Worm (Caenorhabditis elegans) whole organism, L3 larva: ENCODE measurements around the gene srab-4.
A peak's percentile ranks its signal among the peaks of the same experiment; 100 is the strongest.

Experiments used
- R02D3.7 ChIP-seq: fragments of 150-350 bp; optimal IDR thresholded peaks from 2 replicates; lab custom pipeline; 2014; ENCODE audit warnings: missing biosample characterization, missing genetic modification characterization
- ama-1 ChIP-seq: fragments of 150-350 bp; optimal IDR thresholded peaks from 2 replicates; lab custom pipeline; 2018
- elt-3 ChIP-seq, 3 experiments: fragments of 150-350 bp in 1 of 3; sonication (generic microtip) in 2 of 3; optimal IDR thresholded peaks; 2 replicates in 2 of 3; 4 replicates in 1 of 3; lab custom pipeline; 2014 to 2017; ENCODE audit warnings: missing biosample characterization in 3 of 3, missing genetic modification characterization in 3 of 3
- fos-1 ChIP-seq: fragments of 150-350 bp; optimal IDR thresholded peaks from 2 replicates; lab custom pipeline; 2014; ENCODE audit warnings: missing biosample characterization, missing genetic modification characterization
- jun-1 ChIP-seq: fragments of 150-350 bp; optimal IDR thresholded peaks from 2 replicates; lab custom pipeline; 2014; ENCODE audit warnings: missing biosample characterization, missing genetic modification reagents, missing genetic modification characterization
- lin-39 ChIP-seq: fragments of 150-350 bp; optimal IDR thresholded peaks from 2 replicates; lab custom pipeline; 2018; ENCODE audit warnings: missing biosample characterization, missing genetic modification reagents, missing genetic modification characterization
- nhr-11 ChIP-seq: fragments of 150-350 bp; optimal IDR thresholded peaks from 2 replicates; lab custom pipeline; 2014; ENCODE audit warnings: missing biosample characterization, missing genetic modification characterization
- nhr-237 ChIP-seq: fragments of 150-350 bp; optimal IDR thresholded peaks from 2 replicates; lab custom pipeline; 2014; ENCODE audit warnings: missing biosample characterization, missing genetic modification characterization
- pha-4 ChIP-seq: fragments of 150-350 bp; optimal IDR thresholded peaks from 2 replicates; lab custom pipeline; 2014; ENCODE audit warnings: missing biosample characterization, missing genetic modification reagents, missing genetic modification characterization
- pqm-1 ChIP-seq: fragments of 150-350 bp; optimal IDR thresholded peaks from 2 replicates; lab custom pipeline; 2017; ENCODE audit warnings: missing biosample characterization, missing genetic modification characterization, inconsistent platforms

DNA sequence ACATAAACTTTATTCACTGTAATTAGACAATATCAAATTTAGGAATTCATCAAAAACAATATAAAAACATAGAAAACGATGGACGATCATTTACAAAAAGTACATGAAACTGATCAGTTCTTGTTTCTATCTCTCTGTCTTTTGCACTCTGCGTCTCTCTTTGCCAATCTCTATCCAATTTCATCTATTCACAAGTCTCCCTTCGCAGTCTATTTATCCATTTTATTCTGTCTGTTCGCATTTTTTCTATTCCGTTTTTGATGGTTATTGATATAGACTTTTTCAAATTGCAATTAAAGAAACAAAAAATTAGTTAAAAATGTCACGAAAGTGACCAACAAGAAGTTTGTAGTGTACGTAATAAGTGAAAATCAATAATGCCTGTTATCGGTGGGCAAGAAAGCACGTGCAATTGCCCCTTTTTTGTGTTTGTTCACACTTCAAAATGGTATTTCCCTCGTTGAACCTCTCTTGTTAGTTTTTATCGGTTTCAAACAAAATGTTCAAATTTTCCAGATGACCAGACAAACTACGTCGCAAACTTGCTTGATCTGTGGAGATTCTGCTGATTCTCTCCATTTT is 5.6 kb upstream of the srab-4 start, which contains the start of gene nhr-42:
- TF ChIP-seq pha-4 (tag; lab: Kevin White, UChicago) (peak; percentile 84), R02D3.7 (tag; lab: Kevin White, UChicago) (no peak), fos-1 (tag; lab: Kevin White, UChicago) (no peak), pqm-1 (peak; percentile 56), nhr-11 (tag; lab: Kevin White, UChicago) (no peak), elt-3 (tag; optimal IDR thresholded peaks at IDR 0.05; lab: Kevin White, UChicago) (no peak), nhr-237 (tag; lab: Kevin White, UChicago) (no peak), lin-39 (no peak), ama-1 (no peak), jun-1 (tag; lab: Kevin White, UChicago) (no peak)
